Fruit fly (Drosophila melanogaster): Measurements from ENCODE around the gene CycJ.

Gene CycJ

DNA sequence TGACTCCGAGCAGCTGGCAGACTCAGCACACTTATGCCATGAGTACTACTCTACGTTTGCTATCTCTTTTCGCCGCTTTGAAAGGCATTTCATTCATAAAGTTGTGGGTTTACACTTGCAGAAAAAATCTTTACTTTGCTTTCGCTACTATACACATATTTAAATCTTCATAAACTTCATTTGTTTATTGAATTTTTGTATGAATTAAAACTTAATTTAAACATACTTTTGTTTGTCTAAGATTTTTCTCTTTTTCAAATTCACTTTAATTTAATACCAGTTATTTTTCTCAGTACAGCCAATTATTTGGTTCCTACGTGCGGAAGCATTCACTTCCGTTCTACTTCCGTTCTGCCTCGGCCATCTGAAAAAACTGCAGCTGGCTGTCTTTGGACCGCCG lies 27.8 kb upstream of the CycJ start (continued):
- TF ChIP-seq CG1603 (tag; optimal IDR thresholded peaks at IDR 0.05) (no peak), CG4820 (GFP tag; optimal IDR thresholded peaks at IDR 0.05) (peak; percentile 70), CG2120 (GFP tag; optimal IDR thresholded peaks at IDR 0.05) (peak; percentile 56), pan (optimal IDR thresholded peaks at IDR 0.05) (no peak), pan (GFP tag; optimal IDR thresholded peaks at IDR 0.05 in 1 of 2, IDR thresholded peaks at IDR 0.05 in 1 of 2) (peak in 1 of 2 experiments; percentile 79), peb (GFP tag; IDR thresholded peaks at IDR 0.05) (0 out of 2 replicates have a peak, but pooled peaks have one; percentile 25), CG31388 (GFP tag; optimal IDR thresholded peaks at IDR 0.05) (no peak), rib (GFP tag; IDR thresholded peaks at IDR 0.05) (no peak), bsh (GFP tag; optimal IDR thresholded peaks at IDR 0.05) (peak in 1 of 2 experiments; percentile 85), Dp (GFP tag; optimal IDR thresholded peaks at IDR 0.05) (no peak), HLH54F (GFP tag; optimal IDR thresholded peaks at IDR 0.05) (peak; percentile 25), MTF-1 (GFP tag; optimal IDR thresholded peaks at IDR 0.05; ENCODE audit: borderline replicate concordance) (no peak), sisA (GFP tag; IDR thresholded peaks at IDR 0.05) (peak; percentile 50; the same call in 1 of the 2 replicates), CG10147 (GFP tag; optimal IDR thresholded peaks at IDR 0.05) (peak; percentile 37), ase (GFP tag; IDR thresholded peaks at IDR 0.05) (peak; percentile 42; the same call in 1 of the 3 replicates), Ssrp (tag; optimal IDR thresholded peaks at IDR 0.05) (peak; percentile 63), Oli (tag; optimal IDR thresholded peaks at IDR 0.05) (peak; percentile 79), Opbp (GFP tag; IDR thresholded peaks at IDR 0.05; ENCODE audit: partially characterized antibody) (no peak), CTCF (GFP tag; optimal IDR thresholded peaks at IDR 0.05) (no peak), CG17186 (GFP tag; optimal IDR thresholded peaks at IDR 0.05) (peak; percentile 20), Hey (tag; optimal IDR thresholded peaks at IDR 0.05) (no peak), CHES-1-like (GFP tag; optimal IDR thresholded peaks at IDR 0.05) (no peak), usp (GFP tag; optimal IDR thresholded peaks at IDR 0.05) (no peak), CG7786 (GFP tag; optimal IDR thresholded peaks at IDR 0.05) (peak; percentile 10), aop (GFP tag; IDR thresholded peaks at IDR 0.05) (no peak), CG33557 (GFP tag; optimal IDR thresholded peaks at IDR 0.05) (peak; percentile 59), bigmax (GFP tag; optimal IDR thresholded peaks at IDR 0.05) (no peak), nau (GFP tag; optimal IDR thresholded peaks at IDR 0.05) (no peak), CG4360 (GFP tag; IDR thresholded peaks at IDR 0.05) (no peak), Hr78 (GFP tag; optimal IDR thresholded peaks at IDR 0.05) (peak in 1 of 2 experiments; percentile 26), CG15269 (tag; optimal IDR thresholded peaks at IDR 0.05) (peak; percentile 63), pzg (GFP tag; optimal IDR thresholded peaks at IDR 0.05) (no peak), Ets65A (GFP tag) (no peak), CG32767 (GFP tag; IDR thresholded peaks at IDR 0.05) (peak; percentile 30; the same call in 1 of the 2 replicates), CG9932 (GFP tag; IDR thresholded peaks at IDR 0.05) (no peak), ATbp (GFP tag; optimal IDR thresholded peaks at IDR 0.05) (peak; percentile 59), CG13287 (GFP tag; IDR thresholded peaks at IDR 0.05; ENCODE audit: partially characterized antibody) (no peak), CG17359 (tag; optimal IDR thresholded peaks at IDR 0.05) (peak; percentile 70), CG6689 (GFP tag; IDR thresholded peaks at IDR 0.05) (peak; percentile 75), Hand (GFP tag; optimal IDR thresholded peaks at IDR 0.05) (no peak), CG5245 (GFP tag; optimal IDR thresholded peaks at IDR 0.05) (peak; percentile 69), gsb-n (tag; optimal IDR thresholded peaks at IDR 0.05) (peak; percentile 82), CG6175 (GFP tag; IDR thresholded peaks at IDR 0.05) (no peak), Hmx (GFP tag; optimal IDR thresholded peaks at IDR 0.05) (no peak), sob (GFP tag; IDR thresholded peaks at IDR 0.05) (peak; percentile 48), ato (GFP tag; IDR thresholded peaks at IDR 0.05; ENCODE audit: partially characterized antibody) (no peak), row (GFP tag; IDR thresholded peaks at IDR 0.05) (peak; percentile 81), CG7271 (tag; optimal IDR thresholded peaks at IDR 0.05) (peak; percentile 77), TFAM (GFP tag; optimal IDR thresholded peaks at IDR 0.05) (no peak), chif (GFP tag; optimal IDR thresholded peaks at IDR 0.05) (peak; percentile 60 to 70)
